Worm (Caenorhabditis elegans): Measurements from ENCODE around the gene cox-6B.

cox-6B gene

ce11 chrIII:2768635-2769034 is 69.2 kb downstream of the cox-6B start, which contains the start of gene swsn-3 (continued):
- peak; percentile 79 for TF ChIP-seq hlh-6 (tag; optimal IDR thresholded peaks at IDR 0.05)
- peak; percentile 68 for TF ChIP-seq gmeb-2 (tag; optimal IDR thresholded peaks at IDR 0.05)
- TF ChIP-seq ceh-19 (GFP tag; optimal IDR thresholded peaks at IDR 0.05) = peak; percentile 25
- TF ChIP-seq madf-2 (tag; optimal IDR thresholded peaks at IDR 0.05) = peak; percentile 71
- TF ChIP-seq lin-11 (tag; optimal IDR thresholded peaks at IDR 0.05) = peak; percentile 69
- peak; percentile 68 for TF ChIP-seq hlh-15 (tag; optimal IDR thresholded peaks at IDR 0.05)
- TF ChIP-seq elt-4 (tag; optimal IDR thresholded peaks at IDR 0.05) = no peak
- TF ChIP-seq nhr-11 (tag; optimal IDR thresholded peaks at IDR 0.05) = no peak
- peak; percentile 55; the same call in 1 of the 2 replicates for TF ChIP-seq ceh-45 (GFP tag; IDR thresholded peaks at IDR 0.05)
- TF ChIP-seq ceh-18 (tag; optimal IDR thresholded peaks at IDR 0.05) = peak; percentile 85
- TF ChIP-seq ceh-22 (tag; optimal IDR thresholded peaks at IDR 0.05) = no peak
- TF ChIP-seq fkh-10 (GFP tag; optimal IDR thresholded peaks at IDR 0.05) = no peak
- peak; percentile 94 for TF ChIP-seq ceh-48 (tag; optimal IDR thresholded peaks at IDR 0.05)
- TF ChIP-seq F13H6.1 (tag; optimal IDR thresholded peaks at IDR 0.05) = peak; percentile 90
- TF ChIP-seq hlh-8 (tag; optimal IDR thresholded peaks at IDR 0.05) = peak; percentile 78
- TF ChIP-seq che-1 (tag; optimal IDR thresholded peaks at IDR 0.05) = peak; percentile 79
- peak; percentile 38 for TF ChIP-seq unc-55 (GFP tag; optimal IDR thresholded peaks at IDR 0.05)
- TF ChIP-seq T23F11.4 (GFP tag; optimal IDR thresholded peaks at IDR 0.05) = peak; percentile 70
- TF ChIP-seq ref-2 (tag; optimal IDR thresholded peaks at IDR 0.05) = peak; percentile 88
- TF ChIP-seq dmd-4 (tag; optimal IDR thresholded peaks at IDR 0.05; ENCODE audit: borderline replicate concordance) = peak; percentile 93
- TF ChIP-seq ceh-2 (tag; optimal IDR thresholded peaks at IDR 0.05) = peak; percentile 83
- TF ChIP-seq nfya-1 (tag; optimal IDR thresholded peaks at IDR 0.05) = peak; percentile 94
- TF ChIP-seq unc-86 (tag; optimal IDR thresholded peaks at IDR 0.05) = peak; percentile 91
- peak; percentile 91 for TF ChIP-seq ceh-34 (tag; optimal IDR thresholded peaks at IDR 0.05)
- TF ChIP-seq hlh-30 (tag; optimal IDR thresholded peaks at IDR 0.05; ENCODE audit: insufficient read depth) = peak; percentile 91
- peak; percentile 93 for TF ChIP-seq tbx-2 (tag; optimal IDR thresholded peaks at IDR 0.05)

ce11 chrIII:2769078-2769477 is 69.6 kb downstream of the cox-6B start:
- no peak for TF ChIP-seq dmd-4 (tag; optimal IDR thresholded peaks at IDR 0.05; ENCODE audit: borderline replicate concordance)
- no peak for TF ChIP-seq ref-2 (tag; optimal IDR thresholded peaks at IDR 0.05)
- TF ChIP-seq rnt-1 (tag; optimal IDR thresholded peaks at IDR 0.05) = no peak
- TF ChIP-seq ceh-22 (tag; optimal IDR thresholded peaks at IDR 0.05) = no peak
- TF ChIP-seq sox-4 (tag; optimal IDR thresholded peaks at IDR 0.05) = no peak
- TF ChIP-seq lim-6 (tag; optimal IDR thresholded peaks at IDR 0.05) = no peak
- no peak for TF ChIP-seq ceh-2 (tag; optimal IDR thresholded peaks at IDR 0.05)
- TF ChIP-seq elt-4 (tag; optimal IDR thresholded peaks at IDR 0.05) = no peak
- no peak for TF ChIP-seq Y22D7AL.16 (tag; optimal IDR thresholded peaks at IDR 0.05)
- TF ChIP-seq ceh-9 (tag; optimal IDR thresholded peaks at IDR 0.05) = no peak
- TF ChIP-seq ceh-24 (tag; optimal IDR thresholded peaks at IDR 0.05) = no peak
- no peak for TF ChIP-seq unc-3 (GFP tag; conservative IDR thresholded peaks at IDR 0.05)
- no peak for TF ChIP-seq unc-3 (tag; optimal IDR thresholded peaks at IDR 0.05)
- TF ChIP-seq ceh-30 (tag; optimal IDR thresholded peaks at IDR 0.05) = no peak
- no peak for TF ChIP-seq T23F11.4 (GFP tag; optimal IDR thresholded peaks at IDR 0.05)
- TF ChIP-seq nfya-1 (tag; optimal IDR thresholded peaks at IDR 0.05) = no peak

- no peak for TF ChIP-seq elt-4 (tag; optimal IDR thresholded peaks at IDR 0.05)
- no peak for TF ChIP-seq ref-2 (tag; optimal IDR thresholded peaks at IDR 0.05)
- no peak for TF ChIP-seq elt-2 (tag; optimal IDR thresholded peaks at IDR 0.05)
- no peak for TF ChIP-seq nfya-1 (tag; optimal IDR thresholded peaks at IDR 0.05)
- no peak for TF ChIP-seq lin-11 (tag; optimal IDR thresholded peaks at IDR 0.05)
- no peak for TF ChIP-seq pag-3 (tag; optimal IDR thresholded peaks at IDR 0.05; ENCODE audit: borderline replicate concordance)
- TF ChIP-seq ztf-16 (tag; optimal IDR thresholded peaks at IDR 0.05) = no peak
- no peak for TF ChIP-seq ttx-3 (tag; optimal IDR thresholded peaks at IDR 0.05)
- no peak for TF ChIP-seq pros-1 (tag; optimal IDR thresholded peaks at IDR 0.05)
- TF ChIP-seq sox-4 (tag; optimal IDR thresholded peaks at IDR 0.05) = no peak
Measured at ce11 chrIII:2770752-2771151, 71.3 kb downstream of the cox-6B start.
